Fruit fly (Drosophila melanogaster) whole organism, embryonic: ENCODE data around the gene CG31922.

ENCODE experiments used
- Asciz ChIP-seq: fragments of 200-800 bp; sonication (Bioruptor generic); optimal IDR thresholded peaks from 2 replicates; lab custom pipeline; 2017; ENCODE audit warnings: missing biosample characterization, mild to moderate bottlenecking, missing genetic modification characterization, missing genetic modification reagents
- B-H1 ChIP-seq: fragments of 200-800 bp; sonication (Bioruptor generic); IDR thresholded peaks from 3 replicates; pipeline ENCODE4 v1.3.6; 2022; ENCODE audit warnings: missing biosample characterization, missing genetic modification characterization
- BEAF-32 ChIP-seq: fragments of 200-800 bp; sonication (Bioruptor generic); optimal IDR thresholded peaks from 3 replicates; lab custom pipeline; 2017; ENCODE audit warnings: missing biosample characterization, missing genetic modification characterization, mild to moderate bottlenecking, moderate library complexity, missing genetic modification reagents
- Bgb ChIP-seq: fragments of 200-800 bp; sonication (Bioruptor generic); IDR thresholded peaks from 2 replicates; pipeline ENCODE4 v1.3.6; 2022; ENCODE audit warnings: missing biosample characterization, missing genetic modification characterization; ENCODE audit not compliant: partially characterized antibody
- CG10209 ChIP-seq: fragments of 200-800 bp; sonication (Bioruptor generic); optimal IDR thresholded peaks from 3 replicates; lab custom pipeline; 2017; ENCODE audit warnings: missing biosample characterization, mild to moderate bottlenecking, missing genetic modification characterization, missing genetic modification reagents
- CG10274 ChIP-seq: fragments of 200-800 bp; sonication (Bioruptor generic); optimal IDR thresholded peaks from 3 replicates; lab custom pipeline; 2017; ENCODE audit warnings: missing biosample characterization, mild to moderate bottlenecking, missing genetic modification characterization
- CG13296 ChIP-seq: fragments of 200-800 bp; sonication (Bioruptor generic); optimal IDR thresholded peaks from 3 replicates; lab custom pipeline; 2018; ENCODE audit warnings: missing biosample characterization, mild to moderate bottlenecking, missing genetic modification characterization
- CG15479 ChIP-seq: fragments of 200-800 bp; sonication (Bioruptor generic); optimal IDR thresholded peaks from 3 replicates; lab custom pipeline; 2019; ENCODE audit warnings: missing biosample characterization, mild to moderate bottlenecking, missing genetic modification characterization, moderate library complexity
- CG17568 ChIP-seq: fragments of 200-800 bp; sonication (Bioruptor generic); optimal IDR thresholded peaks from 2 replicates; lab custom pipeline; 2018; ENCODE audit warnings: missing biosample characterization, mild to moderate bottlenecking, missing genetic modification characterization, moderate library complexity
- CG17829 ChIP-seq: fragments of 200-800 bp; optimal IDR thresholded peaks from 2 replicates; lab custom pipeline; 2019; ENCODE audit warnings: missing biosample characterization, mild to moderate bottlenecking, missing genetic modification characterization, moderate library complexity
- CG18262 ChIP-seq: fragments of 200-800 bp; optimal IDR thresholded peaks from 3 replicates; lab custom pipeline; 2019; ENCODE audit warnings: missing biosample characterization, mild to moderate bottlenecking, missing genetic modification characterization, moderate library complexity
- CG1832 ChIP-seq: fragments of 200-800 bp; sonication (Bioruptor generic); optimal IDR thresholded peaks from 2 replicates; lab custom pipeline; 2017; ENCODE audit warnings: missing biosample characterization, mild to moderate bottlenecking, missing genetic modification characterization, inconsistent platforms
- CG18764 ChIP-seq: fragments of 200-800 bp; sonication (Bioruptor generic); optimal IDR thresholded peaks from 3 replicates; lab custom pipeline; 2016; ENCODE audit warnings: missing biosample characterization, missing genetic modification characterization
- CG2202 ChIP-seq: fragments of 200-800 bp; sonication (Bioruptor generic); optimal IDR thresholded peaks from 2 replicates; lab custom pipeline; 2018; ENCODE audit warnings: missing biosample characterization, mild to moderate bottlenecking, missing genetic modification characterization
- CG2875 ChIP-seq: fragments of 200-800 bp; sonication (Bioruptor generic); optimal IDR thresholded peaks from 2 replicates; lab custom pipeline; 2017; ENCODE audit warnings: missing biosample characterization, mild to moderate bottlenecking, missing genetic modification characterization, missing genetic modification reagents
- CG32532 ChIP-seq: fragments of 200-800 bp; sonication (Bioruptor generic); IDR thresholded peaks from 2 replicates; pipeline ENCODE4 v1.3.6; 2022; ENCODE audit warnings: missing biosample characterization, missing genetic modification characterization
- CG34224 ChIP-seq: fragments of 200-800 bp; sonication (Bioruptor generic); IDR thresholded peaks from 3 replicates; pipeline ENCODE4 v1.3.6; 2022; ENCODE audit warnings: missing biosample characterization, missing genetic modification characterization; ENCODE audit not compliant: partially characterized antibody
- CG5953 ChIP-seq: fragments of 200-800 bp; sonication (Bioruptor generic); IDR thresholded peaks from 2 replicates; pipeline ENCODE4 v1.3.6; 2022; ENCODE audit warnings: missing biosample characterization, missing genetic modification characterization
- CG7357 ChIP-seq: fragments of 200-800 bp; sonication (Bioruptor generic); IDR thresholded peaks from 3 replicates; pipeline ENCODE4 v1.3.6; 2022; ENCODE audit warnings: missing biosample characterization, missing genetic modification characterization
- CG7786 ChIP-seq: fragments of 200-800 bp; sonication (Bioruptor generic); optimal IDR thresholded peaks from 2 replicates; lab custom pipeline; 2016; ENCODE audit warnings: missing biosample characterization, missing genetic modification characterization
- CG7987 ChIP-seq: fragments of 200-800 bp; sonication (Bioruptor generic); optimal IDR thresholded peaks from 2 replicates; lab custom pipeline; 2018; ENCODE audit warnings: missing biosample characterization, mild to moderate bottlenecking, missing genetic modification characterization, moderate library complexity
- CG9727 ChIP-seq: fragments of 200-800 bp; sonication (Bioruptor generic); optimal IDR thresholded peaks from 3 replicates; lab custom pipeline; 2017; ENCODE audit warnings: missing biosample characterization, mild to moderate bottlenecking, missing genetic modification characterization
- Dad ChIP-seq: fragments of 200-800 bp; sonication (Bioruptor generic); optimal IDR thresholded peaks from 3 replicates; lab custom pipeline; 2016; ENCODE audit warnings: missing biosample characterization, missing genetic modification characterization
- Lhr ChIP-seq: fragments of 200-800 bp; sonication (Bioruptor generic); optimal IDR thresholded peaks from 3 replicates; lab custom pipeline; 2017; ENCODE audit warnings: mild to moderate bottlenecking, missing biosample characterization, missing genetic modification reagents, missing genetic modification characterization
- NK7.1 ChIP-seq: fragments of 200-800 bp; sonication (Bioruptor generic); optimal IDR thresholded peaks from 3 replicates; lab custom pipeline; 2016; ENCODE audit warnings: missing biosample characterization, missing genetic modification characterization
- Oli ChIP-seq: fragments of 200-800 bp; sonication (Bioruptor generic); optimal IDR thresholded peaks from 2 replicates; lab custom pipeline; 2018; ENCODE audit warnings: missing biosample characterization, mild to moderate bottlenecking, missing genetic modification characterization, moderate library complexity
- PHDP ChIP-seq: fragments of 200-800 bp; sonication (Bioruptor generic); optimal IDR thresholded peaks from 3 replicates; lab custom pipeline; 2018; ENCODE audit warnings: missing biosample characterization, mild to moderate bottlenecking, missing genetic modification characterization, moderate library complexity
- Ravus ChIP-seq: fragments of 200-800 bp; sonication (Bioruptor generic); IDR thresholded peaks from 2 replicates; pipeline ENCODE4 v1.3.6; 2022; ENCODE audit warnings: missing biosample characterization, missing genetic modification characterization
- Rx ChIP-seq: fragments of 200-800 bp; sonication (Bioruptor generic); IDR thresholded peaks from 2 replicates; pipeline ENCODE4 v1.3.6; 2022; ENCODE audit warnings: missing biosample characterization, missing genetic modification characterization
- Side ChIP-seq: fragments of 200-800 bp; sonication (Bioruptor generic); optimal IDR thresholded peaks from 2 replicates; lab custom pipeline; 2016; ENCODE audit warnings: missing biosample characterization, missing genetic modification characterization
- Ssrp ChIP-seq: fragments of 200-800 bp; sonication (Bioruptor generic); optimal IDR thresholded peaks from 2 replicates; lab custom pipeline; 2018; ENCODE audit warnings: missing biosample characterization, mild to moderate bottlenecking, missing genetic modification characterization, moderate library complexity
- ase ChIP-seq: fragments of 200-800 bp; sonication (Bioruptor generic); IDR thresholded peaks from 3 replicates; pipeline ENCODE4 v1.3.6; 2022; ENCODE audit warnings: missing biosample characterization, missing genetic modification characterization
- bowl ChIP-seq: fragments of 200-800 bp; sonication (Bioruptor generic); IDR thresholded peaks from 2 replicates; pipeline ENCODE4 v1.3.6; 2022; ENCODE audit warnings: missing biosample characterization, missing genetic modification characterization
- chinmo ChIP-seq: fragments of 200-800 bp; sonication (Bioruptor generic); IDR thresholded peaks from 4 replicates; pipeline ENCODE4 v1.3.6; 2022; ENCODE audit warnings: missing biosample characterization, missing genetic modification characterization; ENCODE audit not compliant: partially characterized antibody
- ci ChIP-seq: fragments of 200-800 bp; sonication (Bioruptor generic); IDR thresholded peaks from 3 replicates; pipeline ENCODE4 v1.3.6; 2022; ENCODE audit warnings: missing biosample characterization, missing genetic modification characterization
- dm ChIP-seq: fragments of 200-800 bp; sonication (Bioruptor generic); optimal IDR thresholded peaks from 3 replicates; lab custom pipeline; 2016; ENCODE audit warnings: missing biosample characterization, missing genetic modification characterization
- gce ChIP-seq: fragments of 200-800 bp; sonication (Bioruptor generic); IDR thresholded peaks from 3 replicates; pipeline ENCODE4 v1.3.6; 2022; ENCODE audit warnings: missing biosample characterization, missing genetic modification characterization
- h ChIP-seq: fragments of >200 bp; optimal IDR thresholded peaks from 2 replicates; lab custom pipeline; 2017
- jing ChIP-seq: fragments of 200-800 bp; sonication (Bioruptor generic); optimal IDR thresholded peaks from 2 replicates; lab custom pipeline; 2018; ENCODE audit warnings: missing biosample characterization, mild to moderate bottlenecking, missing genetic modification characterization
- nmo ChIP-seq: fragments of 200-800 bp; sonication (Bioruptor generic); optimal IDR thresholded peaks from 2 replicates; lab custom pipeline; 2018; ENCODE audit warnings: missing biosample characterization, mild to moderate bottlenecking, missing genetic modification characterization, moderate library complexity
- pan ChIP-seq, 4 experiments: fragments of >200 bp in 3 of 4; fragments of 200-800 bp in 1 of 4; sonication (Bioruptor generic) in 1 of 4; optimal IDR thresholded peaks in 3 of 4; IDR thresholded peaks in 1 of 4; 2 replicates each; pipeline versions ENCODE4 v1.3.6 to Lab custom; 2017 to 2022; ENCODE audit warnings: missing biosample characterization in 2 of 4, missing genetic modification characterization in 2 of 4, mixed read lengths in 1 of 4
- peb ChIP-seq: fragments of 200-800 bp; sonication (Bioruptor generic); IDR thresholded peaks from 2 replicates; pipeline ENCODE4 v1.3.6; 2022; ENCODE audit warnings: missing biosample characterization, missing genetic modification characterization
- ro ChIP-seq: fragments of 200-800 bp; sonication (Bioruptor generic); IDR thresholded peaks from 2 replicates; pipeline ENCODE4 v1.3.6; 2022; ENCODE audit warnings: missing biosample characterization, missing genetic modification characterization
- row ChIP-seq: fragments of 200-800 bp; sonication (Bioruptor generic); IDR thresholded peaks from 3 replicates; pipeline ENCODE4 v1.3.6; 2022; ENCODE audit warnings: missing biosample characterization, missing genetic modification characterization
- sc ChIP-seq, 3 experiments: fragments of >200 bp in 2 of 3; fragments of 200-800 bp in 1 of 3; sonication (Bioruptor generic) in 1 of 3; optimal IDR thresholded peaks; 2 replicates in 2 of 3; 3 replicates in 1 of 3; lab custom pipeline; 2017; ENCODE audit warnings: mild to moderate bottlenecking in 1 of 3, missing biosample characterization in 1 of 3, missing genetic modification characterization in 1 of 3, missing genetic modification reagents in 1 of 3
- tgo ChIP-seq: fragments of 200-800 bp; sonication (Bioruptor generic); IDR thresholded peaks from 3 replicates; pipeline ENCODE4 v1.3.6; 2022; ENCODE audit warnings: missing biosample characterization, missing genetic modification characterization
- vvl ChIP-seq: fragments of 200-800 bp; sonication (Bioruptor generic); IDR thresholded peaks from 2 replicates; pipeline ENCODE4 v1.3.6; 2022; ENCODE audit warnings: missing biosample characterization, missing genetic modification characterization

The CG31922 gene

dm6 chr2L:1128932-1129887, 40.8 kb upstream of the CG31922 start, which contains the start of the genes Pino and TBC1D23 (continued):
- TF ChIP-seq CG5953 (GFP tag; lab: Robert Waterston, UW) (no peak), bowl (GFP tag; lab: Robert Waterston, UW) (no peak), Bgb (GFP tag; lab: Robert Waterston, UW) (peak; percentile 46), h (lab: Kevin White, UChicago) (no peak), Ravus (GFP tag; lab: Robert Waterston, UW) (no peak; the same call in 1 of the 2 replicates), vvl (peak; percentile 70; the same call in 1 of the 2 replicates), CG15479 (GFP tag; lab: Kevin White, UChicago) (no peak), CG17568 (no peak), NK7.1 (GFP tag; lab: Kevin White, UChicago) (no peak), CG34224 (GFP tag; lab: Robert Waterston, UW) (peak; percentile 52; the same call in 1 of the 3 replicates), Asciz (peak; percentile 19), ase (GFP tag; lab: Robert Waterston, UW) (no peak), CG32532 (GFP tag; lab: Robert Waterston, UW) (peak; percentile 81), tgo (GFP tag; lab: Robert Waterston, UW) (peak; percentile 71), B-H1 (peak; percentile 42; the same call in 2 of the 3 replicates), chinmo (GFP tag; lab: Robert Waterston, UW) (0 out of 4 replicates have a peak, but pooled peaks have one; percentile 4), sc (optimal IDR thresholded peaks at IDR 0.05; lab: Kevin White, UChicago) (no peak), sc (GFP tag; optimal IDR thresholded peaks at IDR 0.05; lab: Kevin White, UChicago) (peak; percentile 48), CG10274 (GFP tag; lab: Kevin White, UChicago) (no peak), nmo (peak; percentile 89), CG10209 (GFP tag; lab: Kevin White, UChicago) (peak; percentile 48), Lhr (peak; percentile 4), row (GFP tag; lab: Robert Waterston, UW) (peak; percentile 86), pan (optimal IDR thresholded peaks at IDR 0.05; lab: Kevin White, UChicago) (no peak), pan (GFP tag; optimal IDR thresholded peaks at IDR 0.05 in 1 of 2, IDR thresholded peaks at IDR 0.05 in 1 of 2) (peak in 1 of 2 experiments; percentile 77), Rx (GFP tag; lab: Robert Waterston, UW) (peak; percentile 44; the same call in 1 of the 2 replicates), ci (GFP tag; lab: Robert Waterston, UW) (no peak), dm (GFP tag; lab: Kevin White, UChicago) (no peak), CG13296 (GFP tag; lab: Kevin White, UChicago) (no peak), CG7357 (0 out of 3 replicates have a peak, but pooled peaks have one; percentile 15), Oli (tag; lab: Kevin White, UChicago) (peak; percentile 33), CG17829 (tag; lab: Kevin White, UChicago) (peak; percentile 78), gce (no peak), Dad (GFP tag; lab: Kevin White, UChicago) (no peak), CG2202 (tag; lab: Kevin White, UChicago) (no peak), CG18262 (tag; lab: Kevin White, UChicago) (peak; percentile 74), CG1832 (GFP tag; lab: Kevin White, UChicago) (no peak), PHDP (tag; lab: Kevin White, UChicago) (peak; percentile 71), Side (no peak), peb (GFP tag; lab: Robert Waterston, UW) (no peak), CG7786 (GFP tag; lab: Kevin White, UChicago) (peak; percentile 24), BEAF-32 (GFP tag; lab: Kevin White, UChicago) (peak; percentile 82), CG7987 (no peak), Ssrp (peak; percentile 76), CG2875 (GFP tag; lab: Kevin White, UChicago) (peak; percentile 15), jing (GFP tag; lab: Kevin White, UChicago) (no peak), CG9727 (GFP tag; lab: Kevin White, UChicago) (peak; percentile 66), ro (GFP tag; lab: Robert Waterston, UW) (peak; percentile 35), CG18764 (GFP tag; lab: Kevin White, UChicago) (peak; percentile 52)
